Fruit fly (Drosophila melanogaster) whole organism, prepupa: ENCODE data around the gene Nfs1.

Source experiments
- CG10631 ChIP-seq: fragments of 200-800 bp; sonication (Bioruptor generic); optimal IDR thresholded peaks from 2 replicates; lab custom pipeline; 2016; ENCODE audit warnings: missing biosample characterization, missing genetic modification characterization
- CG11294 ChIP-seq: fragments of 200-800 bp; sonication (Bioruptor generic); IDR thresholded peaks from 2 replicates; pipeline ENCODE4 v1.3.6; 2022; ENCODE audit warnings: missing biosample characterization, missing genetic modification characterization
- CG11762 ChIP-seq: fragments of 200-800 bp; sonication (Bioruptor generic); optimal IDR thresholded peaks from 3 replicates; lab custom pipeline; 2016; ENCODE audit warnings: missing biosample characterization, missing genetic modification characterization; ENCODE audit not compliant: insufficient read depth
- CG11902 ChIP-seq: fragments of 200-800 bp; sonication (Bioruptor generic); optimal IDR thresholded peaks from 3 replicates; lab custom pipeline; 2016; ENCODE audit warnings: missing biosample characterization, missing genetic modification characterization
- CG15336 ChIP-seq: fragments of 200-800 bp; sonication (Bioruptor generic); IDR thresholded peaks from 2 replicates; pipeline ENCODE4 v1.3.6; 2022; ENCODE audit warnings: missing biosample characterization, missing genetic modification characterization
- CG31627 ChIP-seq: fragments of 200-800 bp; sonication (Bioruptor generic); optimal IDR thresholded peaks from 3 replicates; lab custom pipeline; 2016; ENCODE audit warnings: missing biosample characterization, missing genetic modification characterization
- CG6163 ChIP-seq: fragments of 200-800 bp; sonication (Bioruptor generic); IDR thresholded peaks from 3 replicates; pipeline ENCODE4 v1.3.6; 2022; ENCODE audit warnings: missing biosample characterization, missing genetic modification characterization
- CG6276 ChIP-seq: fragments of 200-800 bp; sonication (Bioruptor generic); optimal IDR thresholded peaks from 2 replicates; lab custom pipeline; 2017; ENCODE audit warnings: missing biosample characterization, mild to moderate bottlenecking, missing genetic modification characterization
- CG6808 ChIP-seq: fragments of 200-800 bp; sonication (Bioruptor generic); optimal IDR thresholded peaks from 3 replicates; lab custom pipeline; 2017; ENCODE audit warnings: missing biosample characterization, missing genetic modification characterization, mild to moderate bottlenecking, moderate library complexity, missing genetic modification reagents
- CG7368 ChIP-seq: fragments of 200-800 bp; sonication (Bioruptor generic); optimal IDR thresholded peaks from 3 replicates; lab custom pipeline; 2016; ENCODE audit warnings: missing biosample characterization, missing genetic modification characterization
- CG8119 ChIP-seq: fragments of 200-800 bp; sonication (Bioruptor generic); IDR thresholded peaks from 3 replicates; pipeline ENCODE4 v1.3.6; 2022; ENCODE audit warnings: missing biosample characterization, missing genetic modification characterization
- CG8632 ChIP-seq: fragments of 200-800 bp; sonication (Bioruptor generic); optimal IDR thresholded peaks from 3 replicates; lab custom pipeline; 2016; ENCODE audit warnings: missing biosample characterization, missing genetic modification characterization
- Eip78C ChIP-seq: fragments of 200-800 bp; sonication (Bioruptor generic); peaks from one replicate; lab custom pipeline; 2016; ENCODE audit warnings: missing biosample characterization, missing genetic modification characterization
- Eip93F ChIP-seq: fragments of 200-800 bp; sonication (Bioruptor generic); optimal IDR thresholded peaks from 2 replicates; lab custom pipeline; 2016; ENCODE audit warnings: missing biosample characterization, mild to moderate bottlenecking, missing genetic modification characterization
- Hr38 ChIP-seq: sonication (Bioruptor generic); optimal IDR thresholded peaks from 2 replicates; lab custom pipeline; 2016; ENCODE audit warnings: missing biosample characterization, missing genetic modification characterization
- Hr4 ChIP-seq: fragments of 200-800 bp; sonication (Bioruptor generic); optimal IDR thresholded peaks from 3 replicates; lab custom pipeline; 2016; ENCODE audit warnings: missing biosample characterization, missing genetic modification characterization
- OdsH ChIP-seq: fragments of 200-800 bp; sonication (Bioruptor generic); optimal IDR thresholded peaks from 3 replicates; lab custom pipeline; 2016; ENCODE audit warnings: missing biosample characterization, missing genetic modification characterization
- Sox102F ChIP-seq: fragments of 200-800 bp; sonication (Bioruptor generic); optimal IDR thresholded peaks from 2 replicates; lab custom pipeline; 2016; ENCODE audit warnings: missing biosample characterization, mild to moderate bottlenecking, missing genetic modification characterization
- Sox14 ChIP-seq: fragments of 200-800 bp; sonication (Bioruptor generic); optimal IDR thresholded peaks from 3 replicates; lab custom pipeline; 2016; ENCODE audit warnings: missing biosample characterization, missing genetic modification characterization
- Sox15 ChIP-seq: fragments of 200-800 bp; sonication (Bioruptor generic); optimal IDR thresholded peaks from 3 replicates; lab custom pipeline; 2016; ENCODE audit warnings: missing biosample characterization, missing genetic modification characterization
- achi ChIP-seq: fragments of 200-800 bp; sonication (Bioruptor generic); optimal IDR thresholded peaks from 3 replicates; lab custom pipeline; 2016; ENCODE audit warnings: missing biosample characterization, missing genetic modification characterization
- dac ChIP-seq: fragments of 200-800 bp; sonication (Bioruptor generic); optimal IDR thresholded peaks from 2 replicates; lab custom pipeline; 2017; ENCODE audit warnings: missing biosample characterization, mild to moderate bottlenecking, missing genetic modification characterization
- dsx ChIP-seq: fragments of 200-800 bp; optimal IDR thresholded peaks from 3 replicates; lab custom pipeline; 2019; ENCODE audit warnings: missing biosample characterization, mild to moderate bottlenecking, missing genetic modification characterization, moderate library complexity; ENCODE audit not compliant: poor library complexity, severe bottlenecking
- esn ChIP-seq: fragments of 200-800 bp; sonication (Bioruptor generic); optimal IDR thresholded peaks from 2 replicates; lab custom pipeline; 2016; ENCODE audit warnings: missing biosample characterization, mild to moderate bottlenecking, missing genetic modification characterization, moderate library complexity
- fd59A ChIP-seq: fragments of 200-800 bp; sonication (Bioruptor generic); optimal IDR thresholded peaks from 2 replicates; lab custom pipeline; 2017; ENCODE audit warnings: missing biosample characterization, mild to moderate bottlenecking, missing genetic modification characterization, missing genetic modification reagents
- fd85E ChIP-seq: fragments of 200-800 bp; sonication (Bioruptor generic); optimal IDR thresholded peaks from 3 replicates; lab custom pipeline; 2016; ENCODE audit warnings: missing biosample characterization, missing genetic modification characterization
- fkh ChIP-seq: fragments of 200-800 bp; sonication (Bioruptor generic); optimal IDR thresholded peaks from 3 replicates; lab custom pipeline; 2017; ENCODE audit warnings: missing biosample characterization, mild to moderate bottlenecking, missing genetic modification characterization, moderate library complexity
- lz ChIP-seq: fragments of 200-800 bp; sonication (Bioruptor generic); optimal IDR thresholded peaks from 3 replicates; lab custom pipeline; 2016; ENCODE audit warnings: missing biosample characterization, missing genetic modification characterization
- net ChIP-seq: fragments of 200-800 bp; sonication (Bioruptor generic); optimal IDR thresholded peaks from 3 replicates; lab custom pipeline; 2016; ENCODE audit warnings: missing biosample characterization, missing genetic modification characterization
- svp ChIP-seq: fragments of 200-800 bp; sonication (Bioruptor generic); peaks from one replicate; lab custom pipeline; 2016; ENCODE audit warnings: missing biosample characterization, missing genetic modification characterization
- vri ChIP-seq: fragments of 200-800 bp; sonication (Bioruptor generic); optimal IDR thresholded peaks from 3 replicates; lab custom pipeline; 2016; ENCODE audit warnings: missing biosample characterization, mild to moderate bottlenecking, missing genetic modification characterization

Gene Nfs1

dm6 chr2L:12028808-12029207 is 29.4 kb downstream of the Nfs1 start:
- peak; percentile 10 for TF ChIP-seq Eip78C (GFP tag; lab: Kevin White, UChicago)
- peak; percentile 41 for TF ChIP-seq Sox14 (GFP tag; lab: Kevin White, UChicago)
- TF ChIP-seq CG8632 (GFP tag; lab: Kevin White, UChicago), result no peak
- peak; percentile 99 for TF ChIP-seq svp (GFP tag; lab: Kevin White, UChicago)
- peak; percentile 80 for TF ChIP-seq vri (GFP tag; lab: Kevin White, UChicago)

DNA sequence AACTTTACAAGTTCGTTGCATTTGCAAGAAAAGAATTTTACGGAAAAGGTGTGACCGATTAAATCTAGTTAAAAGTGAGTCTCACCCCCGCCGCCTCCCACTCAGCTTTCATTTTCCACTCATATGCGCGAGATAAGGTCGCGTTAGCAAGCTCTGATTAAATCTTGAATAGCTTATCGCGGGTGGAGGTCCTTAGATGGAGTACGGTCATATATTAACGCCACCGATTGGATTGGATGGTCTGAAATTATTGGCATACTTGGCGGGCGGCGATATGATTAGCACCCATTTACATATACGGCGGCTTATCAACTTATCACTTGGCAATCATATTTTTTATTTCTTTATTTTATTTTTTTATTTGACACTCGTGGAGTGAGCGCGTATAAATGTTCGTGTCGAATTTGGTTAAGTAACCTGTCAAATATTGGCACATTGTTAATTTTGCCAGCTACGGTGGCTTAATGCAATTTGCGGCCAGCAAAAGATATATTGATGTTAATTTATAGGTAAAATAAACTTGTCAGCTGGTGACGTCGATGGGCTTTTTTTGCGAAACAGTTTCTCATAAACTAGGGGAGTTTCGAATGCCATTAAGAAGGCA is 30.2 kb downstream of the Nfs1 start:
- no peak for TF ChIP-seq CG15336
- TF ChIP-seq vri (GFP tag; lab: Kevin White, UChicago), result peak; percentile 66
- peak; percentile 84 for TF ChIP-seq svp (GFP tag; lab: Kevin White, UChicago)

DNA sequence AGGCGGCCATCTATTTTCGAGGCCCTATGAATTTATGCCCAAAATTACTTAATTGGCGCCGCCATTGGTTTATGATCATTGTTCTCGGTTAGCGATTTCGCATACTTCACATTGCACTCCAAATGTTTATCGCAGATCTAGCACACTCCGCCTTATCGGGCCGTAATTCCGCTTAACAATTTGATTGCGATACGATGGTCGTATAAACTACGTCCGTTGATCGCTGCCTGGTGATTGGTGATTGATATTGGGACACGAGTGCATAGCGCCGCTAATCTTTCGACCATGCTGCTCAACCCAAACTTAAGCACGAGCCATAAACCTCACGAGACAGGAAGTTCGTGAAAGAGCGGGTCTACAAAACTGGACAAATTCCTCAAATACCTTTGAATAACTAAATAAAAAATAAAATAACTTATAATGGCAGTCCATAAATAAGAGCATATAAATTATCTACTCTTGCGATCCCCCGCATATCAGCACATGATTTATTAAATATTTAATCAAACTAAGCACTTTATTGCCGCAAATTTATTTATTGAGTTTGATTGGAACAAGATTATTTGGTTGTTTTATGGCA is 31.2 kb downstream of the Nfs1 start:
- TF ChIP-seq vri (GFP tag; lab: Kevin White, UChicago) (peak; percentile 57), Eip93F (peak; percentile 2), CG11294 (GFP tag; lab: Robert Waterston, UW) (no peak), Sox102F (GFP tag; lab: Kevin White, UChicago) (no peak), svp (GFP tag; lab: Kevin White, UChicago) (peak; percentile 25), achi (GFP tag; lab: Kevin White, UChicago) (no peak)

DNA sequence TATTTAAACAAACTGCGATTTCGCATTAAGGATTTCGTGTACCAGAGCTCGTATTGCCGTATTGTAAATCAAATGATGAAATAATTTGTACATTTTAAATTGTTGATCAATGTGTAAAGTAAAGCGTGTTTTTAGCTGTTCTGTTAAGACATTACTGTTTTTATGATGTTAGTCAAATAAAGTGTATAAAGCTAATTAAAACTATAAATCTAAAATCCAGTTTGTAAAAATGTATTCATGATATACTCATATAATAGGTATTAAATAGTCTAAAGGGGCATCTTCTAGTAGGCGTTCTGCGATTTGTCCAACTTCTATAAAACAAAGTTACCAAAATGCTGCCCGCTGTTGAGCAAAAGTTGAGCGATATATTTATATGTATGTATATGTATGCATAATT is 34.4 kb downstream of the Nfs1 start, which contains the start of gene CG18788:
Gene CG18788, plus strand, starts transcription at position 301 of the 400 bp plus-strand sequence.
- TF ChIP-seq net (GFP tag; lab: Kevin White, UChicago) (no peak), CG7368 (GFP tag; lab: Kevin White, UChicago) (no peak), CG8119 (no peak), CG6808 (GFP tag; lab: Kevin White, UChicago) (no peak), Sox15 (no peak), esn (GFP tag; lab: Kevin White, UChicago) (no peak), Hr38 (GFP tag; lab: Kevin White, UChicago) (no peak), CG11902 (GFP tag; lab: Kevin White, UChicago) (no peak), OdsH (GFP tag; lab: Kevin White, UChicago) (no peak), CG6276 (GFP tag; lab: Kevin White, UChicago) (no peak), fkh (GFP tag; lab: Kevin White, UChicago) (no peak), CG10631 (GFP tag; lab: Kevin White, UChicago) (no peak), CG6163 (GFP tag; lab: Robert Waterston, UW) (no peak), fd85E (no peak), dac (GFP tag; lab: Kevin White, UChicago) (no peak), lz (no peak), CG31627 (GFP tag; lab: Kevin White, UChicago) (no peak), fd59A (GFP tag; lab: Kevin White, UChicago) (no peak), Hr4 (GFP tag; lab: Kevin White, UChicago) (no peak), CG11762 (GFP tag; lab: Kevin White, UChicago) (no peak)

DNA sequence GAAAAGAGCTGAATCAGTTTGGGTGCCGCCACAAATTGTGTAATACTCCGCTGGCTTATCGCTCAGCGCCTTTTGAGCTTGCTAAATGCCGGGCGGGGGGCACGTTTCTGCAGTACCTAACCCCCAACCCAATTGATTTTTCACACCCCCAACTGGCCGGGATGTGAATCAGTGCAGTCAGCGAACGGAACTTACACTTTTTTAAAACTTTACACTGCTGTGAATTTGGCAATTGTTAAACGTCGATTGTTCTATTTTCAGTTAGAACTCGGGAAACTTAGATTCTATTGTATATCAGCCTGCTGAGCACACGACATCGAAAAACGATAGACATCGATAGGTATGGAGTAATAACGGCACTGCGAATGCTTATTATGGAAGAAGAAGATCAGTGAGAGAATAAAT is 38.7 kb downstream of the Nfs1 start, which contains the start of gene Tom70:
Gene Tom70, minus strand, starts transcription at position 335 of the 405 bp plus-strand sequence.
- TF ChIP-seq dsx, result peak; percentile 25
- no peak for TF ChIP-seq Eip78C (GFP tag; lab: Kevin White, UChicago)
- no peak for TF ChIP-seq CG11902 (GFP tag; lab: Kevin White, UChicago)
- TF ChIP-seq vri (GFP tag; lab: Kevin White, UChicago), result peak; percentile 97
- TF ChIP-seq, all 60 proteins: peak for 2
